Worm (Caenorhabditis elegans): ENCODE results near the gene F53F8.6.

DNA sequence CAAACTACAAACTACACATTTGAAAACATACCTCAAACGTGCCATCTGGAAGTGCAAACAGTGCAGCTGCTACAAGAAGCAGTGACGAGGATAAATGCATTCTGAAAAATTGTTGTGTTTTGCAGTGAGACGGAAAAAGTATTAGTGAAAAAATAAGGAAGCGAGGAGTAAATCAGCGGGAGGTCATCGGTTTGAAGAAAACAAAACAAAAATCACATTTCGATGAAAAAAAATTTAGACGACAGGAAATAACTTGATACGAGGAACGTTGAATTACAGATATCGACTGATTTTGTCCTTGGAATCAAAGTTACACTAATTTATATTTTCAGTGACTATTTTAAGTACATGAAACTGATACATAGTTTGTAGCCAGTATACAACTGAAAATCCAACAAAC lies 12.4 kb upstream of the F53F8.6 start, which contains the start of gene F53F8.4:
- TF ChIP-seq mxl-1 (tag; optimal IDR thresholded peaks at IDR 0.05) (no peak), cebp-2 (GFP tag; IDR thresholded peaks at IDR 0.05) (no peak), unc-62 (GFP tag; optimal IDR thresholded peaks at IDR 0.05) (no peak), nhr-27 (tag; optimal IDR thresholded peaks at IDR 0.05) (no peak), lin-54 (GFP tag; optimal IDR thresholded peaks at IDR 0.05) (no peak), efl-1 (GFP tag; optimal IDR thresholded peaks at IDR 0.05) (no peak), gei-17 (GFP tag; optimal IDR thresholded peaks at IDR 0.05) (no peak), ama-1 (optimal IDR thresholded peaks at IDR 0.05) (no peak), ama-1 (GFP tag; optimal IDR thresholded peaks at IDR 0.05) (no peak), F39B2.1 (GFP tag; IDR thresholded peaks at IDR 0.05) (no peak), B0261.1 (tag; optimal IDR thresholded peaks at IDR 0.05) (no peak), nhr-179 (tag; optimal IDR thresholded peaks at IDR 0.05) (no peak), F49E8.2 (tag; optimal IDR thresholded peaks at IDR 0.05; ENCODE audit: insufficient read depth) (no peak), T07F8.4 (tag; optimal IDR thresholded peaks at IDR 0.05) (no peak), attf-5 (GFP tag; optimal IDR thresholded peaks at IDR 0.05) (no peak)

Measured in whole organism, young adult.